Worm (Caenorhabditis elegans) whole organism, L1 larva: Measurements from ENCODE around the gene C09G12.17.

Experiments used
- C16A3.4 ChIP-seq: fragments of 150-350 bp; optimal IDR thresholded peaks from 2 replicates; lab custom pipeline; 2014; ENCODE audit warnings: missing biosample characterization, missing genetic modification characterization
- F16B12.6 ChIP-seq: fragments of 150-350 bp; optimal IDR thresholded peaks from 2 replicates; lab custom pipeline; 2014; ENCODE audit warnings: missing biosample characterization, missing genetic modification characterization
- alr-1 ChIP-seq: fragments of 200-800 bp; sonication (Bioruptor generic); optimal IDR thresholded peaks from 2 replicates; lab custom pipeline; 2018; ENCODE audit warnings: borderline replicate concordance, mild to moderate bottlenecking, missing genetic modification characterization, missing compliant biosample characterization
- aly-2 ChIP-seq: fragments of 150-350 bp; optimal IDR thresholded peaks from 2 replicates; lab custom pipeline; 2014; ENCODE audit warnings: missing biosample characterization, missing genetic modification characterization
- blmp-1 ChIP-seq: fragments of 150-350 bp; optimal IDR thresholded peaks from 2 replicates; lab custom pipeline; 2014; ENCODE audit warnings: missing biosample characterization, missing genetic modification characterization
- ceh-63 ChIP-seq: fragments of 200-800 bp; sonication (Bioruptor generic); optimal IDR thresholded peaks from 2 replicates; lab custom pipeline; 2018; ENCODE audit warnings: mild to moderate bottlenecking, missing genetic modification characterization, missing compliant biosample characterization
- ceh-8 ChIP-seq: fragments of 200-800 bp; sonication (Bioruptor generic); optimal IDR thresholded peaks from 2 replicates; lab custom pipeline; 2018; ENCODE audit warnings: mild to moderate bottlenecking, missing genetic modification characterization, moderate library complexity, missing compliant biosample characterization
- ceh-82 ChIP-seq, 3 experiments: fragments of 150-350 bp in 1 of 3; sonication (generic microtip) in 2 of 3; optimal IDR thresholded peaks; 2 replicates each; lab custom pipeline; 2014 to 2017; ENCODE audit warnings: missing biosample characterization in 3 of 3, missing genetic modification characterization in 3 of 3
- ceh-90 ChIP-seq: sonication (generic microtip); optimal IDR thresholded peaks from 2 replicates; lab custom pipeline; 2016; ENCODE audit warnings: missing genetic modification characterization, missing compliant biosample characterization
- ces-1 ChIP-seq: fragments of 150-350 bp; optimal IDR thresholded peaks from 2 replicates; lab custom pipeline; 2014; ENCODE audit warnings: missing biosample characterization, missing genetic modification reagents, missing genetic modification characterization
- dpl-1 ChIP-seq, 3 experiments: fragments of 150-350 bp in 2 of 3; sonication (generic microtip) in 1 of 3; optimal IDR thresholded peaks; 2 replicates each; lab custom pipeline; 2014 to 2017; ENCODE audit warnings: missing biosample characterization in 3 of 3, missing genetic modification characterization in 3 of 3, missing genetic modification reagents in 3 of 3
- dsc-1 ChIP-seq: sonication (generic microtip); optimal IDR thresholded peaks from 2 replicates; lab custom pipeline; 2016; ENCODE audit warnings: mild to moderate bottlenecking, missing genetic modification characterization, missing compliant biosample characterization
- elt-2 ChIP-seq: sonication (generic microtip); optimal IDR thresholded peaks from 2 replicates; lab custom pipeline; 2016; ENCODE audit warnings: missing genetic modification characterization, mild to moderate bottlenecking, inconsistent platforms, missing compliant biosample characterization, missing genetic modification reagents
- elt-3 ChIP-seq, 6 experiments: fragments of 150-350 bp in 1 of 6; sonication (generic microtip); optimal IDR thresholded peaks; 2 replicates each; lab custom pipeline; 2017 to 2018; ENCODE audit warnings: missing biosample characterization in 6 of 6, missing genetic modification characterization in 6 of 6, inconsistent platforms in 1 of 6
- ets-5 ChIP-seq: fragments of 200-800 bp; sonication (Bioruptor generic); IDR thresholded peaks from 2 replicates; pipeline ENCODE4 v1.3.6; 2022; ENCODE audit warnings: missing genetic modification characterization, missing compliant biosample characterization
- fkh-10 ChIP-seq: sonication (generic microtip); optimal IDR thresholded peaks from 2 replicates; lab custom pipeline; 2017; ENCODE audit warnings: missing biosample characterization, missing genetic modification reagents, missing genetic modification characterization
- fos-1 ChIP-seq: fragments of 150-350 bp; optimal IDR thresholded peaks from 2 replicates; lab custom pipeline; 2014; ENCODE audit warnings: missing biosample characterization, missing genetic modification characterization
- hlh-17 ChIP-seq: fragments of 200-800 bp; sonication (Bioruptor generic); optimal IDR thresholded peaks from 2 replicates; lab custom pipeline; 2018; ENCODE audit warnings: missing genetic modification characterization, mild to moderate bottlenecking, missing compliant biosample characterization, moderate library complexity, borderline replicate concordance
- hlh-4 ChIP-seq: sonication (generic microtip); optimal IDR thresholded peaks from 2 replicates; lab custom pipeline; 2016; ENCODE audit warnings: mild to moderate bottlenecking, missing genetic modification characterization, missing compliant biosample characterization
- irx-1 ChIP-seq: sonication (generic microtip); optimal IDR thresholded peaks from 2 replicates; lab custom pipeline; 2016; ENCODE audit warnings: missing genetic modification characterization, missing compliant biosample characterization
- isw-1 ChIP-seq: fragments of 200-800 bp; sonication (Bioruptor generic); IDR thresholded peaks from 2 replicates; pipeline ENCODE4 v1.3.6; 2022; ENCODE audit warnings: missing genetic modification characterization, missing compliant biosample characterization
- lin-13 ChIP-seq: fragments of 150-350 bp; optimal IDR thresholded peaks from 2 replicates; lab custom pipeline; 2014; ENCODE audit warnings: missing biosample characterization, missing genetic modification reagents, missing genetic modification characterization
- lin-35 ChIP-seq, 2 experiments: fragments of 150-350 bp; optimal IDR thresholded peaks; 2 replicates each; lab custom pipeline; 2014; ENCODE audit warnings: missing biosample characterization in 2 of 2, missing genetic modification characterization in 2 of 2, missing genetic modification reagents in 2 of 2
- lsy-2 ChIP-seq, 2 experiments: fragments of 150-350 bp; optimal IDR thresholded peaks; 2 replicates each; lab custom pipeline; 2014; ENCODE audit warnings: missing biosample characterization in 2 of 2, missing genetic modification characterization in 2 of 2
- mdl-1 ChIP-seq, 2 experiments: fragments of 150-350 bp; optimal IDR thresholded peaks; 2 replicates each; lab custom pipeline; 2014 to 2017; ENCODE audit warnings: missing biosample characterization in 2 of 2, missing genetic modification characterization in 2 of 2, inconsistent platforms in 1 of 2
- mep-1 ChIP-seq: fragments of 150-350 bp; optimal IDR thresholded peaks from 2 replicates; lab custom pipeline; 2014; ENCODE audit warnings: missing biosample characterization, missing genetic modification characterization
- nhr-12 ChIP-seq: sonication (generic microtip); optimal IDR thresholded peaks from 2 replicates; lab custom pipeline; 2017; ENCODE audit warnings: missing biosample characterization, missing genetic modification characterization
- nhr-19 ChIP-seq: fragments of 200-800 bp; sonication (Bioruptor generic); conservative IDR thresholded peaks from 2 replicates; pipeline ENCODE4 v1.3.6; 2022; ENCODE audit warnings: missing genetic modification characterization, missing compliant biosample characterization
- nhr-20 ChIP-seq: sonication (generic microtip); optimal IDR thresholded peaks from 2 replicates; lab custom pipeline; 2016; ENCODE audit warnings: mild to moderate bottlenecking, missing genetic modification characterization, missing compliant biosample characterization
- nhr-237 ChIP-seq: fragments of 150-350 bp; optimal IDR thresholded peaks from 2 replicates; lab custom pipeline; 2014; ENCODE audit warnings: missing biosample characterization, missing genetic modification characterization
- nhr-28 ChIP-seq: fragments of 150-350 bp; optimal IDR thresholded peaks from 2 replicates; lab custom pipeline; 2014; ENCODE audit warnings: missing biosample characterization, missing genetic modification characterization
- nhr-47 ChIP-seq: sonication (generic microtip); optimal IDR thresholded peaks from 2 replicates; lab custom pipeline; 2016; ENCODE audit warnings: mild to moderate bottlenecking, missing genetic modification characterization, moderate library complexity, missing compliant biosample characterization
- nhr-84 ChIP-seq: sonication (generic microtip); optimal IDR thresholded peaks from 2 replicates; lab custom pipeline; 2017; ENCODE audit warnings: missing biosample characterization, missing genetic modification characterization
- nhr-85 ChIP-seq: sonication (generic microtip); peaks from one replicate; lab custom pipeline; 2016; ENCODE audit warnings: missing genetic modification characterization, inconsistent platforms, missing compliant biosample characterization
- pag-3 ChIP-seq: sonication (generic microtip); optimal IDR thresholded peaks from 2 replicates; lab custom pipeline; 2017; ENCODE audit warnings: missing genetic modification characterization, mild to moderate bottlenecking, missing compliant biosample characterization, antibody characterized with exemption, borderline replicate concordance; ENCODE audit not compliant: insufficient read depth
- pax-3 ChIP-seq: fragments of 200-800 bp; sonication (Bioruptor generic); optimal IDR thresholded peaks from 2 replicates; lab custom pipeline; 2018; ENCODE audit warnings: mild to moderate bottlenecking, missing genetic modification characterization, moderate library complexity, missing compliant biosample characterization
- rnt-1 ChIP-seq: sonication (generic microtip); optimal IDR thresholded peaks from 2 replicates; lab custom pipeline; 2016; ENCODE audit warnings: mild to moderate bottlenecking, missing genetic modification characterization, moderate library complexity, missing compliant biosample characterization
- snpc-4 ChIP-seq: fragments of 150-350 bp; optimal IDR thresholded peaks from 2 replicates; lab custom pipeline; 2014; ENCODE audit warnings: missing biosample characterization, missing genetic modification characterization
- snu-23 ChIP-seq: sonication (generic microtip); optimal IDR thresholded peaks from 2 replicates; lab custom pipeline; 2016; ENCODE audit warnings: missing genetic modification characterization, missing compliant biosample characterization
- tbx-2 ChIP-seq: sonication (generic microtip); optimal IDR thresholded peaks from 2 replicates; lab custom pipeline; 2016; ENCODE audit warnings: missing genetic modification characterization, missing compliant biosample characterization
- unc-130 ChIP-seq: fragments of 150-350 bp; optimal IDR thresholded peaks from 2 replicates; lab custom pipeline; 2017; ENCODE audit warnings: missing biosample characterization, missing genetic modification characterization, inconsistent platforms
- unc-62 ChIP-seq: fragments of 150-350 bp; optimal IDR thresholded peaks from 2 replicates; lab custom pipeline; 2014; ENCODE audit warnings: missing biosample characterization, missing genetic modification reagents, missing genetic modification characterization
- unc-86 ChIP-seq: sonication (generic microtip); optimal IDR thresholded peaks from 2 replicates; lab custom pipeline; 2016; ENCODE audit warnings: missing genetic modification characterization, missing compliant biosample characterization
- vab-15 ChIP-seq: sonication (generic microtip); optimal IDR thresholded peaks from 2 replicates; lab custom pipeline; 2017; ENCODE audit warnings: missing genotype, mild to moderate bottlenecking, missing genetic modification characterization, missing compliant biosample characterization
- xbp-1 ChIP-seq: sonication (generic microtip); optimal IDR thresholded peaks from 2 replicates; lab custom pipeline; 2016; ENCODE audit warnings: missing genetic modification characterization, missing compliant biosample characterization
- zip-4 ChIP-seq: fragments of 200-800 bp; sonication (Bioruptor generic); optimal IDR thresholded peaks from 2 replicates; lab custom pipeline; 2018; ENCODE audit warnings: mild to moderate bottlenecking, missing genetic modification characterization, moderate library complexity, missing compliant biosample characterization
- ztf-4 ChIP-seq: fragments of 150-350 bp; optimal IDR thresholded peaks from 2 replicates; lab custom pipeline; 2014; ENCODE audit warnings: missing biosample characterization, missing genetic modification characterization

C09G12.17 gene

ce11 chrIV:3519352-3519751, 23.1 kb upstream of the C09G12.17 start (continued):
- TF ChIP-seq alr-1 (tag; lab: Kevin White, UChicago) (no peak), nhr-19 (peak; percentile 32), ztf-4 (tag; lab: Kevin White, UChicago) (no peak), unc-86 (tag; lab: Kevin White, UChicago) (peak; percentile 63), snu-23 (GFP tag; lab: Kevin White, UChicago) (peak; percentile 60), ces-1 (GFP tag; lab: Kevin White, UChicago) (no peak), nhr-12 (tag; lab: Kevin White, UChicago) (no peak), nhr-85 (tag; lab: Kevin White, UChicago) (no peak), ceh-90 (tag; lab: Kevin White, UChicago) (no peak), hlh-4 (no peak), fos-1 (no peak), ceh-63 (GFP tag; lab: Kevin White, UChicago) (no peak), aly-2 (tag; lab: Kevin White, UChicago) (no peak), isw-1 (GFP tag; lab: Robert Waterston, UW) (peak; percentile 54), vab-15 (tag; lab: Kevin White, UChicago) (no peak), unc-62 (no peak), unc-130 (tag; lab: Kevin White, UChicago) (no peak), dpl-1 (GFP tag; optimal IDR thresholded peaks at IDR 0.05; lab: Kevin White, UChicago) (peak; percentile 3 to 33 (median 29)), dsc-1 (tag; lab: Kevin White, UChicago) (peak; percentile 33), pag-3 (tag; lab: Kevin White, UChicago) (no peak), snpc-4 (tag; lab: Kevin White, UChicago) (peak; percentile 88), nhr-20 (tag; lab: Kevin White, UChicago) (no peak), zip-4 (GFP tag; lab: Kevin White, UChicago) (no peak), pax-3 (tag; lab: Kevin White, UChicago) (no peak), elt-3 (tag; optimal IDR thresholded peaks at IDR 0.05; lab: Kevin White, UChicago) (no peak), nhr-84 (no peak), F16B12.6 (tag; lab: Kevin White, UChicago) (peak; percentile 4), ceh-8 (peak; percentile 0), C16A3.4 (tag; lab: Kevin White, UChicago) (no peak), rnt-1 (tag; lab: Kevin White, UChicago) (no peak)
- TF ChIP-seq, all 84 proteins: peak for 27

DNA sequence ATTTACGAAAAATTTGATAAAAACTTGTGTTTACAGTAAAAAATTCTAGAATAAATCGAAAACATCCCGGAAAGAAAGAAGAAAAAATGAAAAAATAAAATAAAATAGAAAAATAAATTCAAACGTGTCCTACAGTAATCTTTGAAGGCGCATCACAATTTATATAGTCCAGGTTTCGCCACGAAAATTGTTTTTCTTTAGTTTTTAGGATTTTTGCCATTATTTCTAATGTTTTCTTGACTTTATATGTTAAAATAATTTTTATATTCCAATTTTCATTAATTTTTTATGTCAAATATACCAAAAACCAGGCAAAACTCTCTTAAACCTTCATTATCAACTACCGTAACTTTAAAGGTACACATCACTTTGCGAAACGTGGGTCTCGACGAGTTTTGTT, 21.3 kb upstream of the C09G12.17 start:
- TF ChIP-seq fos-1: no peak
- TF ChIP-seq xbp-1 (tag; lab: Kevin White, UChicago): no peak
- TF ChIP-seq hlh-17 (GFP tag; lab: Kevin White, UChicago): no peak
- no peak for TF ChIP-seq nhr-237 (tag; lab: Kevin White, UChicago)

DNA sequence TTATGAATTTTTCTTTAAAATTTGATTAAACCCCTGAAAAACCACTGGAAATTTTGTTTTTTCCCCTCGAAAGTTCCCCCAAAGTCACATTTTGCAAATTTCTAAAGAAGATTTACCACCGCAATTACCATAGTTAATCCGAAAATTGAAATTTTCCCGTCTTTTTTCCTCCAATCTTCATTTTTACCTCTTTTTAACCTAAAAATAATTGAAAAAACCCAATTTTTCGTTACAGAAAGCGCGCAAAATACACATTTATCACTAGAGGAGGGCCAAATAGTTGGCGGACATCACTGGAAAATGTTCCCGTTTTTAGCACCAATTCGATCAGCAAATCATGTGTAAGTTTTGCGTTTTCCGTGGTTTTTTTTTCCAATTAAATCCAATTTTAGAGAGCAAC, 20.3 kb upstream of the C09G12.17 start, which contains the start of gene unc-33:
Gene unc-33 (plus strand): TSS at position 301 of the 400 bp plus-strand sequence.
- no peak for TF ChIP-seq lin-35 (GFP tag; optimal IDR thresholded peaks at IDR 0.05; lab: Kevin White, UChicago)

- TF ChIP-seq vab-15 (tag; lab: Kevin White, UChicago) (no peak), blmp-1 (tag; lab: Kevin White, UChicago) (peak; percentile 41), ceh-8 (no peak), fkh-10 (GFP tag; lab: Kevin White, UChicago) (no peak), lin-13 (GFP tag; lab: Kevin White, UChicago) (peak; percentile 14), unc-86 (tag; lab: Kevin White, UChicago) (peak; percentile 25), nhr-28 (tag; lab: Kevin White, UChicago) (no peak), ets-5 (GFP tag; lab: Robert Waterston, UW) (no peak), rnt-1 (tag; lab: Kevin White, UChicago) (no peak), lin-35 (GFP tag; optimal IDR thresholded peaks at IDR 0.05; lab: Kevin White, UChicago) (peak; percentile 62 to 63), mdl-1 (tag; optimal IDR thresholded peaks at IDR 0.05; lab: Kevin White, UChicago) (peak in 1 of 2 experiments; percentile 4), mep-1 (peak; percentile 25), nhr-47 (peak; percentile 55), tbx-2 (peak; percentile 38), elt-2 (tag; lab: Kevin White, UChicago) (no peak), lsy-2 (tag; optimal IDR thresholded peaks at IDR 0.05; lab: Kevin White, UChicago) (peak; percentile 34 to 70), irx-1 (tag; lab: Kevin White, UChicago) (no peak), C16A3.4 (tag; lab: Kevin White, UChicago) (peak; percentile 24), ceh-82 (tag; optimal IDR thresholded peaks at IDR 0.05; lab: Kevin White, UChicago) (peak; percentile 58 to 83 (median 59))
Measured at ce11 chrIV:3515412-3516046, 19.3 kb upstream of the C09G12.17 start.
